Worm (Caenorhabditis elegans) whole organism, mixed stage, embryonic: ENCODE data around the gene ZC317.6.

Source experiments
- ces-1 ChIP-seq: fragments of 150-350 bp; optimal IDR thresholded peaks from 2 replicates; lab custom pipeline; 2014; ENCODE audit warnings: missing biosample characterization, missing genetic modification reagents, missing genetic modification characterization
- flh-1 ChIP-seq: fragments of 200-800 bp; sonication (Bioruptor generic); optimal IDR thresholded peaks from 2 replicates; lab custom pipeline; 2018; ENCODE audit warnings: mild to moderate bottlenecking, missing genetic modification characterization, moderate library complexity, missing compliant biosample characterization
- hlh-1 ChIP-seq: fragments of 150-350 bp; optimal IDR thresholded peaks from 2 replicates; lab custom pipeline; 2014; ENCODE audit warnings: missing biosample characterization, missing genetic modification reagents, missing genetic modification characterization
- nhr-28 ChIP-seq: fragments of 150-350 bp; optimal IDR thresholded peaks from 2 replicates; lab custom pipeline; 2014; ENCODE audit warnings: missing biosample characterization, missing genetic modification characterization
- pha-4 ChIP-seq: fragments of 150-350 bp; optimal IDR thresholded peaks from 2 replicates; lab custom pipeline; 2018; ENCODE audit warnings: missing biosample characterization, missing genetic modification reagents, missing genetic modification characterization

DNA sequence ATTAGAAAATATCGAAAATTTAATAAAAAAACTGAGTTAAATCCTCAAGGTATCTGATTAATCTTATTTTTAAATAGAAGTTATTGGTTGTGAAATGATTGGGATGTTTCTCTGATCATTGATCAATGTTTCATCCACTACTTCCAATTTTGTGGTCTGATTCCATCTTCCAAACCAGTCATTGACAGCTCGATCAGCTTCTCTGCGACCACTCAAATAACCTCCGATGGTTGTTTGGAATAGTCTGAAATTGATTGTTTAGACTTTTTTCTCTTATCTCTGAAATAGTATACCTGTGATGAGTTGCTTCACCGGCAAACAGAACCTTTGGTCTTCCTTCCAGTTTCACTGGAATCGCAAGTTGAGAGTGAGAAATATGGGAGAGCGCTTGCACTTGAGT lies 41.6 kb upstream of the ZC317.6 start:
- TF ChIP-seq nhr-28 (no peak), flh-1 (GFP tag; lab: Kevin White, UChicago) (no peak), ces-1 (GFP tag; lab: Kevin White, UChicago) (no peak), pha-4 (tag; lab: Kevin White, UChicago) (no peak), hlh-1 (no peak)
